Worm (Caenorhabditis elegans): ENCODE measurements around the gene rpl-39.
A peak's percentile ranks its signal among the peaks of the same experiment; 100 is the strongest.

DNA sequence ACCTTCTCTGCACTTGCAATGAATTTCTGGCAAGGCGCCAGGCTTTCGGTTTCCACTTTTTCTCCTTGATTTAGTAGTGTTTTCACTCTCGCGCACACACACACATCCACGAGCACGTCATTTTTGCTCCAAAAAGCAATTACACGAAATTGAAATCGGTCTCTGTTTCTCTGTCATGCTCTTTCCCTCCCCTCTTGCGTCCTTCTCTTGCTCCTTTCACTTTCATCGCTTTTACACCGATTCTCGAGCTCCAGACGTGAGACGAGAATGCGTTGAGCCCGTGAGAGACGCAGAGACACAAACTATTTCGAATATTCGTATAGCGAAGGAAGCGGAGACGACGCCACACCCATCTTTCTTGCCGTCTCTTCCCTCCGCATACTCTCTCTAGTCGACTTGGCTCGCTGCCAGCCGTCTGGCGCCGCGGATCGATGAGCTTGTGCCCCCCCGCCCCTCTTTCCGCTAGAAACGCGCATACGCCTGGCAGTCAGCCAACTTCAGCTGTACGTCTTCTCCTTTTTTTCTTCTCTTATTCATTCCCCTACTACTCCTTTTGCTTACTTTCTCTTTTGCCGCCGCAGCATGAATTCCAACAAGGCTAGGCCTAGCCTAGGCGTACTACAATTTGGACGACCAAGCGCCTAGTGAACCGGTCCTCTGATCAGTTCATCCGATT, 47.7 kb downstream of the rpl-39 start:
- TF ChIP-seq lsy-12 (tag; optimal IDR thresholded peaks at IDR 0.05) (peak; percentile 50), fkh-2 (tag; optimal IDR thresholded peaks at IDR 0.05) (no peak), snpc-4 (tag; optimal IDR thresholded peaks at IDR 0.05) (no peak), ztf-11 (tag; optimal IDR thresholded peaks at IDR 0.05) (no peak)
